Worm (Caenorhabditis elegans) whole organism, L2 larva: ENCODE measurements around the gene F44D12.10.

Experiments used
- C34F6.9 ChIP-seq: fragments of 150-350 bp; optimal IDR thresholded peaks from 2 replicates; lab custom pipeline; 2014; ENCODE audit warnings: missing biosample characterization, missing genetic modification characterization
- F13H6.1 ChIP-seq: sonication (generic microtip); optimal IDR thresholded peaks from 2 replicates; lab custom pipeline; 2016; ENCODE audit warnings: missing genetic modification characterization, missing compliant biosample characterization
- R02D3.7 ChIP-seq: fragments of 150-350 bp; optimal IDR thresholded peaks from 2 replicates; lab custom pipeline; 2014; ENCODE audit warnings: missing biosample characterization, missing genetic modification characterization
- ZK546.5 ChIP-seq: sonication (generic microtip); optimal IDR thresholded peaks from 2 replicates; lab custom pipeline; 2017; ENCODE audit warnings: missing biosample characterization, missing genetic modification characterization
- alr-1 ChIP-seq: fragments of 150-350 bp; optimal IDR thresholded peaks from 2 replicates; lab custom pipeline; 2014; ENCODE audit warnings: missing biosample characterization, missing genetic modification characterization
- aly-2 ChIP-seq: fragments of 150-350 bp; optimal IDR thresholded peaks from 2 replicates; lab custom pipeline; 2014; ENCODE audit warnings: missing biosample characterization, missing genetic modification characterization
- ama-1 ChIP-seq: fragments of 150-350 bp; optimal IDR thresholded peaks from 2 replicates; lab custom pipeline; 2018; ENCODE audit warnings: inconsistent platforms
- blmp-1 ChIP-seq: sonication (generic microtip); optimal IDR thresholded peaks from 2 replicates; lab custom pipeline; 2017; ENCODE audit warnings: missing genetic modification characterization, mild to moderate bottlenecking, missing compliant biosample characterization, antibody characterized with exemption, moderate library complexity; ENCODE audit not compliant: insufficient read depth
- ceh-16 ChIP-seq: fragments of 150-350 bp; optimal IDR thresholded peaks from 2 replicates; lab custom pipeline; 2014; ENCODE audit warnings: missing biosample characterization, missing genetic modification characterization
- dmd-4 ChIP-seq: sonication (generic microtip); optimal IDR thresholded peaks from 2 replicates; lab custom pipeline; 2017; ENCODE audit warnings: missing biosample characterization, missing genetic modification characterization
- egl-27 ChIP-seq: sonication (generic microtip); optimal IDR thresholded peaks from 3 replicates; lab custom pipeline; 2017; ENCODE audit warnings: missing biosample characterization, missing genetic modification reagents, missing genetic modification characterization
- elt-1 ChIP-seq: fragments of 150-350 bp; optimal IDR thresholded peaks from 2 replicates; lab custom pipeline; 2014; ENCODE audit warnings: missing biosample characterization, missing genetic modification characterization
- fos-1 ChIP-seq: fragments of 150-350 bp; optimal IDR thresholded peaks from 2 replicates; lab custom pipeline; 2014; ENCODE audit warnings: missing biosample characterization, missing genetic modification characterization
- lin-11 ChIP-seq: fragments of 150-350 bp; sonication (generic microtip); optimal IDR thresholded peaks from 2 replicates; lab custom pipeline; 2014; ENCODE audit warnings: missing biosample characterization, missing genetic modification characterization, inconsistent platforms, mixed read lengths
- lin-39 ChIP-seq: fragments of 150-350 bp; optimal IDR thresholded peaks from 2 replicates; lab custom pipeline; 2014; ENCODE audit warnings: missing biosample characterization, missing genetic modification reagents, missing genetic modification characterization
- lsy-2 ChIP-seq, 2 experiments: fragments of 150-350 bp in 1 of 2; sonication (generic microtip) in 1 of 2; optimal IDR thresholded peaks; 2 replicates each; lab custom pipeline; 2014 to 2017; ENCODE audit warnings: missing biosample characterization in 2 of 2, missing genetic modification characterization in 2 of 2
- mab-5 ChIP-seq: fragments of 150-350 bp; optimal IDR thresholded peaks from 2 replicates; lab custom pipeline; 2014; ENCODE audit warnings: missing biosample characterization, missing genetic modification characterization
- mdl-1 ChIP-seq, 2 experiments: fragments of 150-350 bp in 1 of 2; sonication (generic microtip) in 1 of 2; optimal IDR thresholded peaks; 2 replicates each; lab custom pipeline; 2017; ENCODE audit warnings: missing biosample characterization in 2 of 2, missing genetic modification characterization in 2 of 2
- nhr-10 ChIP-seq: sonication (generic microtip); optimal IDR thresholded peaks from 2 replicates; lab custom pipeline; 2017; ENCODE audit warnings: missing biosample characterization, missing genetic modification characterization
- nhr-12 ChIP-seq: fragments of 150-350 bp; optimal IDR thresholded peaks from 2 replicates; lab custom pipeline; 2014; ENCODE audit warnings: missing biosample characterization, missing genetic modification characterization
- nhr-129 ChIP-seq: fragments of 150-350 bp; optimal IDR thresholded peaks from 2 replicates; lab custom pipeline; 2014; ENCODE audit warnings: missing biosample characterization, missing genetic modification characterization
- nhr-21 ChIP-seq: fragments of 150-350 bp; optimal IDR thresholded peaks from 2 replicates; lab custom pipeline; 2014; ENCODE audit warnings: missing biosample characterization, missing genetic modification characterization
- nhr-237 ChIP-seq: fragments of 150-350 bp; optimal IDR thresholded peaks from 2 replicates; lab custom pipeline; 2014; ENCODE audit warnings: missing biosample characterization, missing genetic modification characterization
- nhr-25 ChIP-seq: fragments of 150-350 bp; sonication (generic microtip); optimal IDR thresholded peaks from 3 replicates; lab custom pipeline; 2014; ENCODE audit warnings: missing biosample characterization, missing genetic modification characterization
- nhr-6 ChIP-seq: fragments of 150-350 bp; optimal IDR thresholded peaks from 2 replicates; lab custom pipeline; 2014; ENCODE audit warnings: missing biosample characterization, missing genetic modification characterization
- nhr-77 ChIP-seq: fragments of 150-350 bp; optimal IDR thresholded peaks from 2 replicates; lab custom pipeline; 2014; ENCODE audit warnings: missing biosample characterization, missing genetic modification characterization
- peb-1 ChIP-seq: fragments of 150-350 bp; optimal IDR thresholded peaks from 2 replicates; lab custom pipeline; 2014; ENCODE audit warnings: missing biosample characterization, missing genetic modification characterization
- sem-4 ChIP-seq: fragments of 150-350 bp; optimal IDR thresholded peaks from 2 replicates; lab custom pipeline; 2014; ENCODE audit warnings: missing biosample characterization, missing genetic modification reagents, missing genetic modification characterization
- skn-1 ChIP-seq: sonication (generic microtip); optimal IDR thresholded peaks from 2 replicates; lab custom pipeline; 2017; ENCODE audit warnings: missing biosample characterization, missing genetic modification characterization
- sma-9 ChIP-seq, 2 experiments: fragments of 150-350 bp in 1 of 2; sonication (generic microtip) in 1 of 2; optimal IDR thresholded peaks; 2 replicates each; lab custom pipeline; 2014 to 2016; ENCODE audit warnings: missing genetic modification characterization in 2 of 2, mild to moderate bottlenecking in 1 of 2, missing biosample characterization in 1 of 2, missing compliant biosample characterization in 1 of 2, missing genetic modification reagents in 1 of 2, moderate library complexity in 1 of 2
- snpc-4 ChIP-seq: fragments of 150-350 bp; optimal IDR thresholded peaks from 2 replicates; lab custom pipeline; 2014; ENCODE audit warnings: missing biosample characterization, missing genetic modification characterization
- unc-55 ChIP-seq: fragments of 150-350 bp; sonication (generic microtip); optimal IDR thresholded peaks from 3 replicates; lab custom pipeline; 2014; ENCODE audit warnings: missing biosample characterization, missing genetic modification reagents, missing genetic modification characterization
- unc-62 ChIP-seq: fragments of 150-350 bp; optimal IDR thresholded peaks from 2 replicates; lab custom pipeline; 2014; ENCODE audit warnings: missing biosample characterization, missing genetic modification reagents, missing genetic modification characterization
- ztf-11 ChIP-seq: sonication (generic microtip); optimal IDR thresholded peaks from 2 replicates; lab custom pipeline; 2017; ENCODE audit warnings: missing biosample characterization, missing genetic modification characterization
- ztf-4 ChIP-seq: fragments of 150-350 bp; optimal IDR thresholded peaks from 2 replicates; lab custom pipeline; 2014; ENCODE audit warnings: missing biosample characterization, missing genetic modification characterization

Gene F44D12.10

ce11 chrIV:10078003-10078402, 41.1 kb upstream of the F44D12.10 start:
- TF ChIP-seq F13H6.1 (tag; lab: Kevin White, UChicago): no peak
- TF ChIP-seq unc-55 (GFP tag; lab: Kevin White, UChicago): no peak
- TF ChIP-seq R02D3.7: no peak
- TF ChIP-seq nhr-25 (tag; lab: Kevin White, UChicago): no peak
- no peak for TF ChIP-seq nhr-10
- TF ChIP-seq skn-1 (tag; lab: Kevin White, UChicago): no peak
- no peak for TF ChIP-seq nhr-6
- TF ChIP-seq dmd-4 (tag; lab: Kevin White, UChicago): no peak
- no peak for TF ChIP-seq elt-1 (tag; lab: Kevin White, UChicago)
- TF ChIP-seq fos-1: no peak
- no peak for TF ChIP-seq ztf-11 (tag; lab: Kevin White, UChicago)
- TF ChIP-seq snpc-4 (tag; lab: Kevin White, UChicago): no peak
- no peak for TF ChIP-seq ama-1 (lab: Kevin White, UChicago)

ce11 chrIV:10075899-10076298, 39.0 kb upstream of the F44D12.10 start, which contains the start of gene W01B6.5:
W01B6.5 (plus strand) TSS chrIV:10076199.
- TF ChIP-seq nhr-12: no peak
- no peak for TF ChIP-seq nhr-21 (tag; lab: Kevin White, UChicago)
- TF ChIP-seq ZK546.5 (tag; lab: Kevin White, UChicago): no peak
- no peak for TF ChIP-seq nhr-77 (tag; lab: Kevin White, UChicago)
- TF ChIP-seq unc-55 (GFP tag; lab: Kevin White, UChicago): no peak
- no peak for TF ChIP-seq ztf-11 (tag; lab: Kevin White, UChicago)
- no peak for TF ChIP-seq sem-4
- no peak for TF ChIP-seq blmp-1
- no peak for TF ChIP-seq ztf-4
- no peak for TF ChIP-seq nhr-237 (tag; lab: Kevin White, UChicago)
- TF ChIP-seq F13H6.1 (tag; lab: Kevin White, UChicago): no peak
- no peak for TF ChIP-seq sma-9 (GFP tag; optimal IDR thresholded peaks at IDR 0.05; lab: Kevin White, UChicago)
- no peak for TF ChIP-seq sma-9 (tag; optimal IDR thresholded peaks at IDR 0.05; lab: Kevin White, UChicago)
- TF ChIP-seq egl-27 (tag; lab: Kevin White, UChicago): no peak

- TF ChIP-seq elt-1 (tag; lab: Kevin White, UChicago) (no peak), peb-1 (tag; lab: Kevin White, UChicago) (no peak), unc-62 (GFP tag; lab: Kevin White, UChicago) (no peak), fos-1 (no peak), lsy-2 (tag; optimal IDR thresholded peaks at IDR 0.05; lab: Kevin White, UChicago) (no peak), nhr-21 (tag; lab: Kevin White, UChicago) (no peak), unc-55 (GFP tag; lab: Kevin White, UChicago) (no peak), ztf-11 (tag; lab: Kevin White, UChicago) (no peak), nhr-10 (no peak), mab-5 (no peak), alr-1 (no peak), ceh-16 (no peak), F13H6.1 (tag; lab: Kevin White, UChicago) (no peak), lin-39 (tag; lab: Kevin White, UChicago) (no peak), ztf-4 (no peak)
Measured at ce11 chrIV:10075034-10075510, 38.2 kb upstream of the F44D12.10 start, which contains the start of the genes ttbk-4 and W01B6.4. ttbk-4 (minus strand) TSS chrIV:10075134. W01B6.4 (plus strand) TSS chrIV:10075460.

- TF ChIP-seq ama-1 (lab: Kevin White, UChicago) (no peak), C34F6.9 (tag; lab: Kevin White, UChicago) (no peak), aly-2 (tag; lab: Kevin White, UChicago) (no peak), unc-62 (GFP tag; lab: Kevin White, UChicago) (no peak), egl-27 (tag; lab: Kevin White, UChicago) (no peak), nhr-129 (tag; lab: Kevin White, UChicago) (no peak), ZK546.5 (tag; lab: Kevin White, UChicago) (no peak), peb-1 (tag; lab: Kevin White, UChicago) (no peak), mdl-1 (tag; optimal IDR thresholded peaks at IDR 0.05; lab: Kevin White, UChicago) (no peak), fos-1 (no peak), lin-11 (tag; lab: Kevin White, UChicago) (no peak), ceh-16 (no peak)
Measured at ce11 chrIV:10072527-10072926, 35.7 kb upstream of the F44D12.10 start, which contains the start of gene W01B6.3. W01B6.3 (minus strand) TSS chrIV:10072627.
